Worm (Caenorhabditis elegans): ENCODE measurements around the gene F26H11.4.

F26H11.4 gene

ce11 chrII:14404266-14404665 is 4.1 kb upstream of the F26H11.4 start:
- TF ChIP-seq nfya-1 (tag; optimal IDR thresholded peaks at IDR 0.05; ENCODE audit: insufficient read depth): peak; percentile 3
- peak; percentile 78 for TF ChIP-seq ama-1 (optimal IDR thresholded peaks at IDR 0.05)
- TF ChIP-seq fos-1 (tag; optimal IDR thresholded peaks at IDR 0.05): no peak
- TF ChIP-seq sea-2 (GFP tag; optimal IDR thresholded peaks at IDR 0.05): no peak
- peak; percentile 91 for TF ChIP-seq pha-4 (tag; optimal IDR thresholded peaks at IDR 0.05)
- TF ChIP-seq daf-12 (tag; optimal IDR thresholded peaks at IDR 0.05): no peak
- peak; percentile 25 for TF ChIP-seq jun-1 (tag; optimal IDR thresholded peaks at IDR 0.05)
- TF ChIP-seq pqm-1 (tag; optimal IDR thresholded peaks at IDR 0.05): peak; percentile 61
- no peak for TF ChIP-seq nhr-237 (tag; optimal IDR thresholded peaks at IDR 0.05)
- TF ChIP-seq ztf-4 (tag; optimal IDR thresholded peaks at IDR 0.05): no peak
- TF ChIP-seq ZK546.5 (tag; optimal IDR thresholded peaks at IDR 0.05): no peak
- peak; percentile 38 for TF ChIP-seq nhr-25 (tag; optimal IDR thresholded peaks at IDR 0.05)
- peak; percentile 52 for TF ChIP-seq elt-2 (tag; optimal IDR thresholded peaks at IDR 0.05)
- TF ChIP-seq egl-5 (tag; optimal IDR thresholded peaks at IDR 0.05): no peak
- TF ChIP-seq nhr-23 (tag; optimal IDR thresholded peaks at IDR 0.05): peak; percentile 33
- peak; percentile 54 for TF ChIP-seq nhr-43 (tag; optimal IDR thresholded peaks at IDR 0.05; ENCODE audit: poor library complexity, severe bottlenecking)

- TF ChIP-seq pqm-1 (tag; optimal IDR thresholded peaks at IDR 0.05) (peak; percentile 44), fkh-2 (tag; optimal IDR thresholded peaks at IDR 0.05) (no peak), ZK546.5 (tag; optimal IDR thresholded peaks at IDR 0.05) (no peak), nhr-25 (tag; optimal IDR thresholded peaks at IDR 0.05) (peak; percentile 96), egl-27 (tag; optimal IDR thresholded peaks at IDR 0.05) (no peak), ceh-16 (tag; optimal IDR thresholded peaks at IDR 0.05) (no peak), sea-2 (GFP tag; optimal IDR thresholded peaks at IDR 0.05) (peak; percentile 95), hmg-11 (tag; optimal IDR thresholded peaks at IDR 0.05) (peak; percentile 40), ztf-4 (tag; optimal IDR thresholded peaks at IDR 0.05) (peak; percentile 88), ceh-82 (tag; optimal IDR thresholded peaks at IDR 0.05) (no peak), nhr-28 (tag; optimal IDR thresholded peaks at IDR 0.05) (no peak), nhr-23 (tag; optimal IDR thresholded peaks at IDR 0.05) (peak; percentile 96), elt-1 (tag; optimal IDR thresholded peaks at IDR 0.05) (no peak), mdl-1 (tag; optimal IDR thresholded peaks at IDR 0.05) (no peak), unc-39 (tag; optimal IDR thresholded peaks at IDR 0.05) (no peak), nhr-237 (tag; optimal IDR thresholded peaks at IDR 0.05) (no peak), lin-15B (tag; optimal IDR thresholded peaks at IDR 0.05) (peak; percentile 43), nhr-43 (tag; optimal IDR thresholded peaks at IDR 0.05; ENCODE audit: poor library complexity, severe bottlenecking) (peak; percentile 90), snpc-4 (tag; optimal IDR thresholded peaks at IDR 0.05) (peak; percentile 40), pha-4 (tag; optimal IDR thresholded peaks at IDR 0.05) (peak; percentile 80), lin-39 (tag; optimal IDR thresholded peaks at IDR 0.05) (peak; percentile 63), aly-2 (tag; optimal IDR thresholded peaks at IDR 0.05) (no peak), mml-1 (tag; optimal IDR thresholded peaks at IDR 0.05) (peak; percentile 23), tbx-2 (tag; optimal IDR thresholded peaks at IDR 0.05) (peak; percentile 75), ztf-11 (tag; optimal IDR thresholded peaks at IDR 0.05) (no peak), elt-3 (tag; optimal IDR thresholded peaks at IDR 0.05) (no peak), nhr-12 (tag; optimal IDR thresholded peaks at IDR 0.05) (no peak), unc-62 (GFP tag; optimal IDR thresholded peaks at IDR 0.05) (no peak), zag-1 (tag; optimal IDR thresholded peaks at IDR 0.05) (no peak), nhr-11 (tag; optimal IDR thresholded peaks at IDR 0.05) (no peak), daf-12 (tag; optimal IDR thresholded peaks at IDR 0.05) (no peak), elt-2 (tag; optimal IDR thresholded peaks at IDR 0.05) (peak; percentile 33), ama-1 (optimal IDR thresholded peaks at IDR 0.05) (peak; percentile 58), fos-1 (tag; optimal IDR thresholded peaks at IDR 0.05) (peak; percentile 61), ceh-9 (tag; optimal IDR thresholded peaks at IDR 0.05) (no peak), egl-5 (tag; optimal IDR thresholded peaks at IDR 0.05) (no peak), R02D3.7 (tag; optimal IDR thresholded peaks at IDR 0.05) (no peak), nhr-76 (tag; optimal IDR thresholded peaks at IDR 0.05) (no peak), skn-1 (tag; optimal IDR thresholded peaks at IDR 0.05) (no peak), nfya-1 (tag; optimal IDR thresholded peaks at IDR 0.05; ENCODE audit: insufficient read depth) (peak; percentile 78), ceh-28 (tag; optimal IDR thresholded peaks at IDR 0.05) (peak; percentile 54), fkh-10 (GFP tag; optimal IDR thresholded peaks at IDR 0.05) (no peak), jun-1 (tag; optimal IDR thresholded peaks at IDR 0.05) (peak; percentile 80), nhr-67 (tag; optimal IDR thresholded peaks at IDR 0.05) (no peak), lsy-12 (tag; optimal IDR thresholded peaks at IDR 0.05) (peak; percentile 90), nhr-77 (tag; optimal IDR thresholded peaks at IDR 0.05) (peak; percentile 70), eor-1 (tag; optimal IDR thresholded peaks at IDR 0.05) (peak in 1 of 2 experiments; percentile 29)
Measured at ce11 chrII:14404741-14405488, 3.5 kb upstream of the F26H11.4 start.

All from whole organism, L3 larva.